Fruit fly (Drosophila melanogaster) whole organism, wandering third instar larva: Measurements from ENCODE around the gene Dok.

Experiments used
- Abd-B ChIP-seq: fragments of >200 bp; optimal IDR thresholded peaks from 2 replicates; lab custom pipeline; 2017; ENCODE audit warnings: missing biosample characterization, missing genetic modification characterization
- CG32264 ChIP-seq: fragments of 200-800 bp; sonication (Bioruptor generic); optimal IDR thresholded peaks from 2 replicates; lab custom pipeline; 2016; ENCODE audit warnings: missing biosample characterization, missing genetic modification characterization
- CG9705 ChIP-seq: fragments of 200-800 bp; sonication (Bioruptor generic); optimal IDR thresholded peaks from 2 replicates; lab custom pipeline; 2018; ENCODE audit warnings: missing biosample characterization, mild to moderate bottlenecking, missing genetic modification characterization
- CrebA ChIP-seq: fragments of 200-800 bp; sonication (Bioruptor generic); optimal IDR thresholded peaks from 2 replicates; lab custom pipeline; 2016; ENCODE audit warnings: missing biosample characterization, mild to moderate bottlenecking, missing genetic modification characterization, borderline replicate concordance
- Dfd ChIP-seq: fragments of >200 bp; optimal IDR thresholded peaks from 2 replicates; lab custom pipeline; 2017; ENCODE audit warnings: missing biosample characterization, missing genetic modification characterization
- Dif ChIP-seq: fragments of 200-275, 200-300 bp; sonication (Bioruptor generic); optimal IDR thresholded peaks from 2 replicates; lab custom pipeline; 2018; ENCODE audit warnings: missing biosample characterization, missing genetic modification characterization; ENCODE audit not compliant: partially characterized antibody
- GATAd ChIP-seq: sonication (Bioruptor generic); optimal IDR thresholded peaks from 2 replicates; lab custom pipeline; 2016; ENCODE audit warnings: missing biosample characterization, missing genetic modification characterization
- HLH106 ChIP-seq: fragments of 200-800 bp; optimal IDR thresholded peaks from 3 replicates; lab custom pipeline; 2019; ENCODE audit warnings: missing biosample characterization, mild to moderate bottlenecking, missing genetic modification characterization, moderate library complexity
- Hnf4 ChIP-seq: fragments of 200-800 bp; sonication (Bioruptor generic); optimal IDR thresholded peaks from 2 replicates; lab custom pipeline; 2016; ENCODE audit warnings: missing biosample characterization, mild to moderate bottlenecking, missing genetic modification characterization
- Hr78 ChIP-seq: fragments of >200 bp; optimal IDR thresholded peaks from 2 replicates; lab custom pipeline; 2017; ENCODE audit warnings: missing biosample characterization, missing genetic modification characterization
- Hr83 ChIP-seq: fragments of 200-300 bp; sonication (Bioruptor generic); optimal IDR thresholded peaks from 2 replicates; lab custom pipeline; 2016; ENCODE audit warnings: missing biosample characterization, mild to moderate bottlenecking, missing genetic modification characterization, moderate library complexity; ENCODE audit not compliant: poor library complexity, severe bottlenecking
- Jra ChIP-seq: sonication (Bioruptor generic); optimal IDR thresholded peaks from 2 replicates; lab custom pipeline; 2016; ENCODE audit warnings: missing biosample characterization, missing genetic modification characterization
- Mio ChIP-seq: sonication (Bioruptor generic); optimal IDR thresholded peaks from 2 replicates; lab custom pipeline; 2016; ENCODE audit warnings: missing biosample characterization, missing genetic modification characterization
- Myc ChIP-seq: fragments of >200 bp; optimal IDR thresholded peaks from 2 replicates; lab custom pipeline; 2017
- N ChIP-seq: fragments of >200 bp; optimal IDR thresholded peaks from 2 replicates; lab custom pipeline; 2018; ENCODE audit warnings: missing biosample characterization, missing external identifiers, missing genetic modification characterization
- OdsH ChIP-seq: fragments of 200-800 bp; sonication (Bioruptor generic); optimal IDR thresholded peaks from 2 replicates; lab custom pipeline; 2016; ENCODE audit warnings: missing biosample characterization, mild to moderate bottlenecking, missing genetic modification characterization
- Rel ChIP-seq, 2 experiments: fragments of 200-800 bp; sonication (Bioruptor generic) in 1 of 2; optimal IDR thresholded peaks; 2 replicates in 1 of 2; 3 replicates in 1 of 2; lab custom pipeline; 2016 to 2019; ENCODE audit warnings: mild to moderate bottlenecking in 2 of 2, missing biosample characterization in 2 of 2, missing genetic modification characterization in 2 of 2, moderate library complexity in 1 of 2
- Sp1 ChIP-seq: fragments of 200-800 bp; sonication (Bioruptor generic); optimal IDR thresholded peaks from 3 replicates; lab custom pipeline; 2019; ENCODE audit warnings: missing biosample characterization, mild to moderate bottlenecking, missing genetic modification characterization, moderate library complexity
- Vsx2 ChIP-seq: fragments of 200-300, 225-300 bp; sonication (Bioruptor generic); optimal IDR thresholded peaks from 2 replicates; lab custom pipeline; 2018; ENCODE audit warnings: missing biosample characterization, missing genetic modification characterization; ENCODE audit not compliant: partially characterized antibody
- br ChIP-seq: fragments of 200-800 bp; sonication (Bioruptor generic); optimal IDR thresholded peaks from 2 replicates; lab custom pipeline; 2016; ENCODE audit warnings: missing biosample characterization, missing genetic modification characterization
- dl ChIP-seq, 2 experiments: fragments of 175-275, 200-275 bp in 1 of 2; fragments of 200-275 bp in 1 of 2; sonication (Bioruptor generic); optimal IDR thresholded peaks; lab custom pipeline; 2018; ENCODE audit warnings: mild to moderate bottlenecking in 2 of 2, missing biosample characterization in 2 of 2, missing genetic modification characterization in 2 of 2, moderate library complexity in 2 of 2; ENCODE audit not compliant: partially characterized antibody in 2 of 2, insufficient read depth in 1 of 2
- dmrt93B ChIP-seq: fragments of 200-800 bp; sonication (Bioruptor generic); optimal IDR thresholded peaks from 2 replicates; lab custom pipeline; 2018; ENCODE audit warnings: missing biosample characterization, mild to moderate bottlenecking, missing genetic modification characterization
- dsf ChIP-seq: sonication (Bioruptor generic); optimal IDR thresholded peaks from 2 replicates; lab custom pipeline; 2016; ENCODE audit warnings: missing biosample characterization, missing genetic modification characterization, borderline replicate concordance
- ey ChIP-seq: fragments of 200-800 bp; sonication (Bioruptor generic); optimal IDR thresholded peaks from 2 replicates; lab custom pipeline; 2016; ENCODE audit warnings: missing biosample characterization, missing genetic modification characterization
- foxo ChIP-seq, 2 experiments: fragments of 200-800 bp; sonication (Bioruptor generic); optimal IDR thresholded peaks; 2 replicates in 1 of 2; 3 replicates in 1 of 2; lab custom pipeline; 2016 to 2017; ENCODE audit warnings: missing biosample characterization in 2 of 2, missing genetic modification characterization in 2 of 2
- fru ChIP-seq: fragments of 200-800 bp; sonication (Bioruptor generic); optimal IDR thresholded peaks from 3 replicates; lab custom pipeline; 2016; ENCODE audit warnings: missing biosample characterization, mild to moderate bottlenecking, missing genetic modification characterization
- h ChIP-seq: fragments of 200-800 bp; sonication (Bioruptor generic); optimal IDR thresholded peaks from 3 replicates; lab custom pipeline; 2016; ENCODE audit warnings: missing biosample characterization, mild to moderate bottlenecking, missing genetic modification characterization
- jim ChIP-seq: fragments of 175-275, 200-325 bp; sonication (Bioruptor generic); optimal IDR thresholded peaks from 2 replicates; lab custom pipeline; 2016; ENCODE audit warnings: missing biosample characterization, mild to moderate bottlenecking, missing genetic modification characterization
- psq ChIP-seq: fragments of 200-800 bp; sonication (Bioruptor generic); optimal IDR thresholded peaks from 3 replicates; lab custom pipeline; 2017; ENCODE audit warnings: missing biosample characterization, mild to moderate bottlenecking, missing genetic modification characterization, moderate library complexity
- rgr ChIP-seq: fragments of 200-800 bp; sonication (Bioruptor generic); optimal IDR thresholded peaks from 3 replicates; lab custom pipeline; 2016; ENCODE audit warnings: missing biosample characterization, mild to moderate bottlenecking, missing genetic modification characterization
- sage ChIP-seq: fragments of 200-800 bp; sonication (Bioruptor generic); optimal IDR thresholded peaks from 2 replicates; lab custom pipeline; 2016; ENCODE audit warnings: missing biosample characterization, mild to moderate bottlenecking, missing genetic modification characterization
- sv ChIP-seq: fragments of 200-800 bp; sonication (Bioruptor generic); optimal IDR thresholded peaks from 3 replicates; lab custom pipeline; 2016; ENCODE audit warnings: missing biosample characterization, missing genetic modification characterization
- tai ChIP-seq: sonication (Bioruptor generic); optimal IDR thresholded peaks from 2 replicates; lab custom pipeline; 2016; ENCODE audit warnings: missing biosample characterization, missing genetic modification characterization
- usp ChIP-seq: fragments of >200 bp; optimal IDR thresholded peaks from 2 replicates; lab custom pipeline; 2017; ENCODE audit warnings: missing biosample characterization, missing genetic modification characterization
- woc ChIP-seq: sonication (Bioruptor generic); optimal IDR thresholded peaks from 2 replicates; lab custom pipeline; 2016; ENCODE audit warnings: missing biosample characterization, mild to moderate bottlenecking, missing genetic modification characterization

Gene Dok

dm6 chrX:7284964-7285363 is 39.0 kb upstream of the Dok start:
- TF ChIP-seq br (GFP tag; lab: Kevin White, UChicago) (no peak), sage (no peak), CrebA (GFP tag; lab: Kevin White, UChicago) (no peak), GATAd (GFP tag; lab: Kevin White, UChicago) (no peak), CG9705 (no peak), sv (GFP tag; lab: Kevin White, UChicago) (no peak), Abd-B (no peak)

DNA sequence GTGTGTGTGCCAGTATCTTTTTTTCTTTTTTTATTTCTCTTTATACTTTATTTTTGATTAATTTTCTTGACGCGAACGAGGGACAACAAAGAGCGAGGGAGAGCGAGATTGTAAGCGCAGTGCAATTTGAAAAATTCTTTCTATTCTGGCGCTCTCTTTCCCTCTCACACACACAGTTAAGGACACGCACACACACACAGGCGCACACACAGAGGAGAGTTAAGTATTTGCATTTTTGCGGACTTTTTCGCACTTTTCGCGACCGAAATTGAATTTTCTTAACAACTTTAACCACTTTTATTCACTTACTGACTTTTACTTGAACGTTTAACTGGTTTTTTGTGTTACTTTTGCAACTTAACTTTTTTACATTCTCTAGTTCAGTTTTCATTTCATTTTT is 38.6 kb upstream of the Dok start:
- TF ChIP-seq N, result peak; percentile 61
- no peak for TF ChIP-seq Sp1 (GFP tag; lab: Kevin White, UChicago)
- no peak for TF ChIP-seq CG32264 (GFP tag; lab: Kevin White, UChicago)
- no peak for TF ChIP-seq sv (GFP tag; lab: Kevin White, UChicago)
- no peak for TF ChIP-seq sage
- no peak for TF ChIP-seq Jra (GFP tag; lab: Kevin White, UChicago)
- no peak for TF ChIP-seq Mio (GFP tag; lab: Kevin White, UChicago)
- no peak for TF ChIP-seq Abd-B
- TF ChIP-seq fru (GFP tag; lab: Kevin White, UChicago), result no peak
- no peak for TF ChIP-seq Vsx2 (GFP tag; lab: Kevin White, UChicago)
- no peak for TF ChIP-seq HLH106
- peak in 1 of 2 experiments; percentile 52 for TF ChIP-seq dl (GFP tag; optimal IDR thresholded peaks at IDR 0.05; lab: Kevin White, UChicago; ENCODE audit: insufficient read depth in 1 of 2, partially characterized antibody in 2 of 2)
- no peak for TF ChIP-seq woc (GFP tag; lab: Kevin White, UChicago)
- no peak for TF ChIP-seq GATAd (GFP tag; lab: Kevin White, UChicago)
- no peak for TF ChIP-seq Dfd (GFP tag; lab: Kevin White, UChicago)
- peak; percentile 65 for TF ChIP-seq Dif (GFP tag; lab: Kevin White, UChicago)
- TF ChIP-seq dmrt93B, result no peak
- no peak for TF ChIP-seq Myc (lab: Kevin White, UChicago)

dm6 chrX:7285995-7286985 is 37.7 kb upstream of the Dok start, which contains the start of gene CG2059:
Gene CG2059 (plus strand): TSS chrX:7286358.
- TF ChIP-seq usp (GFP tag; lab: Kevin White, UChicago) (no peak), br (GFP tag; lab: Kevin White, UChicago) (no peak), Rel (GFP tag; optimal IDR thresholded peaks at IDR 0.05; lab: Kevin White, UChicago) (no peak), Rel (tag; optimal IDR thresholded peaks at IDR 0.05; lab: Kevin White, UChicago) (peak; percentile 69), CG9705 (no peak), Jra (GFP tag; lab: Kevin White, UChicago) (peak; percentile 68), fru (GFP tag; lab: Kevin White, UChicago) (peak; percentile 28), psq (no peak), CG32264 (GFP tag; lab: Kevin White, UChicago) (no peak), OdsH (GFP tag; lab: Kevin White, UChicago) (no peak), foxo (GFP tag; optimal IDR thresholded peaks at IDR 0.05; lab: Kevin White, UChicago) (peak in 1 of 2 experiments; percentile 46), dmrt93B (peak; percentile 36), woc (GFP tag; lab: Kevin White, UChicago) (peak; percentile 83), Myc (lab: Kevin White, UChicago) (no peak), ey (peak; percentile 23), tai (no peak), dsf (no peak), sage (no peak), Dfd (GFP tag; lab: Kevin White, UChicago) (no peak), Hr78 (GFP tag; lab: Kevin White, UChicago) (no peak), Sp1 (GFP tag; lab: Kevin White, UChicago) (peak; percentile 46), Vsx2 (GFP tag; lab: Kevin White, UChicago) (peak; percentile 88), N (no peak), HLH106 (peak; percentile 54), GATAd (GFP tag; lab: Kevin White, UChicago) (no peak), dl (GFP tag; optimal IDR thresholded peaks at IDR 0.05; lab: Kevin White, UChicago; ENCODE audit: insufficient read depth in 1 of 2, partially characterized antibody in 2 of 2) (no peak), Hnf4 (GFP tag; lab: Kevin White, UChicago) (peak; percentile 43), h (GFP tag; lab: Kevin White, UChicago) (peak; percentile 30), Hr83 (GFP tag; lab: Kevin White, UChicago) (peak; percentile 66), jim (GFP tag; lab: Kevin White, UChicago) (peak; percentile 23), rgr (GFP tag; lab: Kevin White, UChicago) (peak; percentile 39)
- TF ChIP-seq, all 38 proteins: peak for 15
